Fruit fly (Drosophila melanogaster): ENCODE results near the gene cact.

The cact gene

DNA sequence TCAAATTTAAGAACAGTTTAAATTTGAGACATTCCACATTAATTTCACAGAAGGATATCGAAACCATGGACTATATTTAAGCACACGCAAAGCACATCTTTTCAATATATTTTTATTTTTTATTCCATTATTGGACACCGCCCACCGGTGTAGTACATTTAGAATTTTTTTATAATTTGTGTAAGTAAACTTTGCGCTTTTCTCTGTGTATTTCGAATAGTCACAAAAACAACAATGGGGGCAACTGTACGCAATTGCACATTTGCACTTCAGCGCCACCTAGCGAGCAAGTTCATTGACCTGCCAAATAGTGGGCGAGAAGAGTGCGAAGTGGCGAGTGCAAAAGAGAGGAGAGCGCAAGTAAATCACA, 50.2 kb downstream of the cact start:
- TF ChIP-seq CG18599 (GFP tag; optimal IDR thresholded peaks at IDR 0.05) (peak; percentile 86), stc (GFP tag; IDR thresholded peaks at IDR 0.05) (0 out of 2 replicates have a peak, but pooled peaks have one; percentile 8), CG14441 (GFP tag; IDR thresholded peaks at IDR 0.05) (0 out of 2 replicates have a peak, but pooled peaks have one; percentile 27), lab (GFP tag; optimal IDR thresholded peaks at IDR 0.05) (peak; percentile 81), CG30403 (GFP tag; optimal IDR thresholded peaks at IDR 0.05) (peak; percentile 35), CG7271 (tag; optimal IDR thresholded peaks at IDR 0.05) (no peak), lov (optimal IDR thresholded peaks at IDR 0.05) (no peak), lov (GFP tag; IDR thresholded peaks at IDR 0.05) (no peak), Ssrp (tag; optimal IDR thresholded peaks at IDR 0.05) (peak; percentile 49), CG17361 (GFP tag; IDR thresholded peaks at IDR 0.05) (peak; percentile 56; the same call in 2 of the 3 replicates), sisA (GFP tag; IDR thresholded peaks at IDR 0.05) (peak; percentile 48), Oli (tag; optimal IDR thresholded peaks at IDR 0.05) (peak; percentile 62), CG2678 (tag; optimal IDR thresholded peaks at IDR 0.05) (peak; percentile 75), disco-r (GFP tag; optimal IDR thresholded peaks at IDR 0.05) (no peak), dmrt99B (tag; optimal IDR thresholded peaks at IDR 0.05) (peak; percentile 66), Xbp1 (GFP tag; optimal IDR thresholded peaks at IDR 0.05) (peak; percentile 32), scrt (GFP tag; optimal IDR thresholded peaks at IDR 0.05) (peak; percentile 50), seq (GFP tag; IDR thresholded peaks at IDR 0.05) (peak; percentile 55), Doc2 (GFP tag; IDR thresholded peaks at IDR 0.05) (no peak), CG6854 (GFP tag; optimal IDR thresholded peaks at IDR 0.05) (peak; percentile 45), CG17829 (tag; optimal IDR thresholded peaks at IDR 0.05) (peak; percentile 4), D (optimal IDR thresholded peaks at IDR 0.05) (no peak), D (GFP tag; optimal IDR thresholded peaks at IDR 0.05) (peak; percentile 22), Med (GFP tag) (peak; percentile 84), CG11696 (GFP tag; IDR thresholded peaks at IDR 0.05) (0 out of 2 replicates have a peak, but pooled peaks have one; percentile 30), B-H1 (GFP tag; IDR thresholded peaks at IDR 0.05) (peak; percentile 29; the same call in 1 of the 3 replicates), CG10209 (GFP tag; optimal IDR thresholded peaks at IDR 0.05) (peak; percentile 60), CG10267 (tag; optimal IDR thresholded peaks at IDR 0.05) (peak; percentile 36), prd (optimal IDR thresholded peaks at IDR 0.05) (no peak), prd (GFP tag; IDR thresholded peaks at IDR 0.05) (peak; percentile 45; the same call in 1 of the 3 replicates), bcd (GFP tag; optimal IDR thresholded peaks at IDR 0.05) (peak; percentile 47), dysf (GFP tag; IDR thresholded peaks at IDR 0.05) (peak; percentile 68), CG7556 (GFP tag; optimal IDR thresholded peaks at IDR 0.05) (peak; percentile 74), CG7839 (tag; optimal IDR thresholded peaks at IDR 0.05) (peak; percentile 63), bab2 (GFP tag; optimal IDR thresholded peaks at IDR 0.05) (peak; percentile 16), lilli (GFP tag; optimal IDR thresholded peaks at IDR 0.05) (peak; percentile 45), Asciz (GFP tag; optimal IDR thresholded peaks at IDR 0.05) (peak; percentile 40), sens (GFP tag) (peak; percentile 77), CG6254 (GFP tag; optimal IDR thresholded peaks at IDR 0.05) (peak; percentile 24), Gug (GFP tag; IDR thresholded peaks at IDR 0.05) (0 out of 4 replicates have a peak, but pooled peaks have one; percentile 8), Dad (GFP tag; optimal IDR thresholded peaks at IDR 0.05) (peak; percentile 39), ttk (GFP tag; IDR thresholded peaks at IDR 0.05) (0 out of 2 replicates have a peak, but pooled peaks have one; percentile 43), CG14710 (tag; optimal IDR thresholded peaks at IDR 0.05) (peak; percentile 11), sd (tag; optimal IDR thresholded peaks at IDR 0.05) (peak; percentile 29), nmo (GFP tag; optimal IDR thresholded peaks at IDR 0.05) (peak; percentile 53), Sox102F (GFP tag; optimal IDR thresholded peaks at IDR 0.05) (peak; percentile 73), CG18262 (tag; optimal IDR thresholded peaks at IDR 0.05) (peak; percentile 58), CG8765 (GFP tag; IDR thresholded peaks at IDR 0.05) (no peak), pho (GFP tag; optimal IDR thresholded peaks at IDR 0.05) (peak; percentile 48), bsh (GFP tag; optimal IDR thresholded peaks at IDR 0.05) (peak in 1 of 2 experiments; percentile 41), CG4360 (GFP tag; IDR thresholded peaks at IDR 0.05) (peak; percentile 33; the same call in 1 of the 2 replicates)

All from whole organism, embryonic.